Worm (Caenorhabditis elegans) whole organism, young adult: Measurements from ENCODE around the gene cutl-18.

Experiments used
- B0019.2 ChIP-seq: fragments of 200-800 bp; sonication (Bioruptor generic); conservative IDR thresholded peaks from 2 replicates; pipeline ENCODE4 v1.3.6; 2022; ENCODE audit warnings: missing genetic modification reagents, missing genetic modification characterization, missing compliant biosample characterization
- B0035.1 ChIP-seq: sonication (generic microtip); optimal IDR thresholded peaks from 2 replicates; lab custom pipeline; 2016; ENCODE audit warnings: missing genetic modification characterization, mild to moderate bottlenecking, missing compliant biosample characterization, missing genotype, missing genetic modification reagents
- C17E4.6 ChIP-seq: fragments of 200-800 bp; sonication (Bioruptor generic); IDR thresholded peaks from 2 replicates; pipeline ENCODE4 v1.3.6; 2022; ENCODE audit warnings: missing genetic modification reagents, missing genetic modification characterization, missing compliant biosample characterization
- F33H1.4 ChIP-seq: fragments of 200-800 bp; sonication (Bioruptor generic); IDR thresholded peaks from 2 replicates; pipeline ENCODE4 v1.3.6; 2022; ENCODE audit warnings: missing genetic modification reagents, missing genetic modification characterization, missing compliant biosample characterization
- F52B5.7 ChIP-seq: sonication (generic microtip); optimal IDR thresholded peaks from 2 replicates; lab custom pipeline; 2016; ENCODE audit warnings: mild to moderate bottlenecking, missing genetic modification characterization, missing compliant biosample characterization
- F57A8.1 ChIP-seq: fragments of 200-800 bp; sonication (Bioruptor generic); optimal IDR thresholded peaks from 2 replicates; lab custom pipeline; 2018; ENCODE audit warnings: mild to moderate bottlenecking, missing genetic modification characterization, moderate library complexity, missing compliant biosample characterization
- Y56A3A.18 ChIP-seq: fragments of 200-800 bp; sonication (Bioruptor generic); IDR thresholded peaks from 2 replicates; pipeline ENCODE4 v1.3.6; 2022; ENCODE audit warnings: missing genetic modification reagents, missing genetic modification characterization, missing compliant biosample characterization
- Y79H2A.3 ChIP-seq: fragments of 200-800 bp; sonication (Bioruptor generic); conservative IDR thresholded peaks from 2 replicates; pipeline ENCODE4 v1.3.6; 2022; ENCODE audit warnings: missing genetic modification reagents, missing genetic modification characterization, missing compliant biosample characterization
- Y95B8A.8 ChIP-seq: fragments of 200-800 bp; sonication (Bioruptor generic); IDR thresholded peaks from 2 replicates; pipeline ENCODE4 v1.3.6; 2022; ENCODE audit warnings: missing genetic modification reagents, missing genetic modification characterization, missing compliant biosample characterization
- ama-1 ChIP-seq, 3 experiments: fragments of 150-350 bp in 1 of 3; sonication (generic microtip) in 2 of 3; optimal IDR thresholded peaks; 2 replicates each; lab custom pipeline; 2014 to 2018; ENCODE audit warnings: missing biosample characterization in 2 of 3, missing genetic modification characterization in 2 of 3, missing genetic modification reagents in 2 of 3
- aptf-2 ChIP-seq: fragments of 200-800 bp; sonication (Bioruptor generic); conservative IDR thresholded peaks from 2 replicates; pipeline ENCODE4 v1.3.6; 2022; ENCODE audit warnings: missing genetic modification reagents, missing genetic modification characterization, missing compliant biosample characterization
- athp-1 ChIP-seq: sonication (generic microtip); optimal IDR thresholded peaks from 2 replicates; lab custom pipeline; 2017; ENCODE audit warnings: mild to moderate bottlenecking, missing genetic modification characterization, missing compliant biosample characterization
- ccch-3 ChIP-seq: fragments of 200-800 bp; sonication (Bioruptor generic); optimal IDR thresholded peaks from 2 replicates; lab custom pipeline; 2018; ENCODE audit warnings: mild to moderate bottlenecking, missing genetic modification characterization, missing compliant biosample characterization
- ceh-27 ChIP-seq: fragments of 200-800 bp; sonication (Bioruptor generic); optimal IDR thresholded peaks from 2 replicates; lab custom pipeline; 2018; ENCODE audit warnings: mild to moderate bottlenecking, missing genetic modification characterization, moderate library complexity, missing compliant biosample characterization
- ceh-91 ChIP-seq: fragments of 200-800 bp; sonication (Bioruptor generic); IDR thresholded peaks from 2 replicates; pipeline ENCODE4 v1.3.6; 2022; ENCODE audit warnings: missing genetic modification reagents, missing genetic modification characterization, missing compliant biosample characterization
- die-1 ChIP-seq: sonication (generic microtip); optimal IDR thresholded peaks from 2 replicates; lab custom pipeline; 2016; ENCODE audit warnings: missing genotype, mild to moderate bottlenecking, missing genetic modification characterization, missing compliant biosample characterization
- dpff-1 ChIP-seq: sonication (generic microtip); optimal IDR thresholded peaks from 2 replicates; lab custom pipeline; 2017; ENCODE audit warnings: mild to moderate bottlenecking, missing genetic modification characterization, missing compliant biosample characterization
- egl-18 ChIP-seq: fragments of 200-800 bp; sonication (Bioruptor generic); IDR thresholded peaks from 2 replicates; pipeline ENCODE4 v1.3.6; 2022; ENCODE audit warnings: missing genetic modification reagents, missing genetic modification characterization, missing compliant biosample characterization
- fkh-3 ChIP-seq: sonication (generic microtip); optimal IDR thresholded peaks from 2 replicates; lab custom pipeline; 2016; ENCODE audit warnings: mild to moderate bottlenecking, missing genetic modification characterization, missing compliant biosample characterization
- hrde-1 ChIP-seq: sonication (generic microtip); optimal IDR thresholded peaks from 2 replicates; lab custom pipeline; 2016; ENCODE audit warnings: missing genetic modification characterization, mild to moderate bottlenecking, missing compliant biosample characterization, moderate library complexity, missing genotype, missing genetic modification reagents, borderline replicate concordance
- let-526 ChIP-seq: fragments of 200-800 bp; sonication (Bioruptor generic); IDR thresholded peaks from 2 replicates; pipeline ENCODE4 v1.3.6; 2022; ENCODE audit warnings: missing genetic modification reagents, missing genetic modification characterization, missing compliant biosample characterization
- let-607 ChIP-seq, 2 experiments: fragments of 200-800 bp in 1 of 2; sonication (Bioruptor generic) in 1 of 2; sonication (generic microtip) in 1 of 2; optimal IDR thresholded peaks; 2 replicates each; lab custom pipeline; 2016 to 2018; ENCODE audit warnings: mild to moderate bottlenecking in 2 of 2, missing compliant biosample characterization in 2 of 2, missing genetic modification characterization in 2 of 2, moderate library complexity in 2 of 2, missing genotype in 1 of 2
- lsl-1 ChIP-seq: fragments of 200-800 bp; sonication (Bioruptor generic); optimal IDR thresholded peaks from 2 replicates; lab custom pipeline; 2018; ENCODE audit warnings: mild to moderate bottlenecking, missing genetic modification characterization, moderate library complexity, missing compliant biosample characterization
- madf-6 ChIP-seq: fragments of 200-800 bp; sonication (Bioruptor generic); IDR thresholded peaks from 2 replicates; pipeline ENCODE4 v1.3.6; 2022; ENCODE audit warnings: missing genetic modification reagents, missing genetic modification characterization, missing compliant biosample characterization
- mes-4 ChIP-seq: sonication (generic microtip); optimal IDR thresholded peaks from 2 replicates; lab custom pipeline; 2016; ENCODE audit warnings: missing genotype, missing genetic modification characterization, missing compliant biosample characterization
- nfya-1 ChIP-seq: sonication (generic microtip); optimal IDR thresholded peaks from 2 replicates; lab custom pipeline; 2017; ENCODE audit warnings: antibody characterized with exemption, missing compliant biosample characterization, missing genetic modification characterization, borderline replicate concordance; ENCODE audit not compliant: insufficient read depth
- nfyb-1 ChIP-seq: fragments of 200-800 bp; sonication (Bioruptor generic); IDR thresholded peaks from 2 replicates; pipeline ENCODE4 v1.3.6; 2022; ENCODE audit warnings: missing genetic modification reagents, missing genetic modification characterization, missing compliant biosample characterization
- nhr-120 ChIP-seq: fragments of 200-800 bp; sonication (Bioruptor generic); IDR thresholded peaks from 2 replicates; pipeline ENCODE4 v1.3.6; 2022; ENCODE audit warnings: missing genetic modification characterization, missing compliant biosample characterization
- nhr-80 ChIP-seq: sonication (generic microtip); optimal IDR thresholded peaks from 2 replicates; lab custom pipeline; 2016; ENCODE audit warnings: missing genetic modification characterization, missing compliant biosample characterization
- nhr-90 ChIP-seq: sonication (generic microtip); optimal IDR thresholded peaks from 2 replicates; lab custom pipeline; 2016; ENCODE audit warnings: missing genotype, mild to moderate bottlenecking, missing genetic modification characterization, missing compliant biosample characterization
- rec-8 ChIP-seq, 2 experiments: sonication (generic microtip); optimal IDR thresholded peaks; 2 replicates each; lab custom pipeline; 2016; ENCODE audit warnings: mild to moderate bottlenecking in 2 of 2, missing genetic modification characterization in 2 of 2, missing genetic modification reagents in 2 of 2, missing genotype in 2 of 2, missing biosample characterization in 1 of 2, missing compliant biosample characterization in 1 of 2, moderate library complexity in 1 of 2
- sdz-38 ChIP-seq: sonication (generic microtip); optimal IDR thresholded peaks from 2 replicates; lab custom pipeline; 2016; ENCODE audit warnings: missing genotype, missing genetic modification characterization, missing compliant biosample characterization
- snpc-1.3 ChIP-seq: sonication (generic microtip); optimal IDR thresholded peaks from 2 replicates; lab custom pipeline; 2017; ENCODE audit warnings: missing genetic modification characterization, mild to moderate bottlenecking, missing compliant biosample characterization, antibody characterized with exemption, moderate library complexity, missing genotype, missing genetic modification reagents; ENCODE audit not compliant: insufficient read depth
- unc-62 ChIP-seq: fragments of 150-350 bp; optimal IDR thresholded peaks from 2 replicates; lab custom pipeline; 2014; ENCODE audit warnings: missing biosample characterization, missing genetic modification reagents, missing genetic modification characterization
- xnd-1 ChIP-seq: sonication (generic microtip); optimal IDR thresholded peaks from 2 replicates; lab custom pipeline; 2016; ENCODE audit warnings: missing genotype, missing genetic modification reagents, missing genetic modification characterization, missing compliant biosample characterization
- ztf-26 ChIP-seq: sonication (generic microtip); optimal IDR thresholded peaks from 2 replicates; lab custom pipeline; 2017; ENCODE audit warnings: missing genetic modification characterization, missing compliant biosample characterization

The cutl-18 gene

ce11 chrV:11326914-11327367 is 10.2 kb upstream of the cutl-18 start, which contains the start of gene tmed-10 (continued):
- TF ChIP-seq snpc-1.3 (tag; lab: Kevin White, UChicago) (no peak), ccch-3 (no peak), B0019.2 (GFP tag; lab: Robert Waterston, UW) (peak; percentile 38; the same call in 1 of the 2 replicates), ztf-26 (tag; lab: Kevin White, UChicago) (no peak), nhr-90 (tag; lab: Kevin White, UChicago) (no peak), mes-4 (tag; lab: Kevin White, UChicago) (no peak), ceh-91 (GFP tag; lab: Robert Waterston, UW) (peak; percentile 78), unc-62 (GFP tag; lab: Kevin White, UChicago) (no peak), xnd-1 (tag; lab: Kevin White, UChicago) (no peak), fkh-3 (tag; lab: Kevin White, UChicago) (no peak), Y95B8A.8 (GFP tag; lab: Robert Waterston, UW) (no peak), B0035.1 (tag; lab: Kevin White, UChicago) (no peak), hrde-1 (no peak), rec-8 (tag; optimal IDR thresholded peaks at IDR 0.05; lab: Kevin White, UChicago) (no peak), ceh-27 (GFP tag; lab: Kevin White, UChicago) (peak; percentile 15), C17E4.6 (GFP tag; lab: Robert Waterston, UW) (no peak), nhr-120 (GFP tag; lab: Robert Waterston, UW) (no peak), let-607 (tag; optimal IDR thresholded peaks at IDR 0.05; lab: Kevin White, UChicago) (peak; percentile 93 to 94), F52B5.7 (tag; lab: Kevin White, UChicago) (no peak), Y56A3A.18 (GFP tag; lab: Robert Waterston, UW) (no peak), athp-1 (tag; lab: Kevin White, UChicago) (no peak), Y79H2A.3 (GFP tag; lab: Robert Waterston, UW) (0 out of 2 replicates have a peak, but pooled peaks have one; percentile 37), nfya-1 (tag; lab: Kevin White, UChicago) (no peak), let-526 (GFP tag; lab: Robert Waterston, UW) (no peak), sdz-38 (tag; lab: Kevin White, UChicago) (no peak), F57A8.1 (GFP tag; lab: Kevin White, UChicago) (no peak), egl-18 (no peak), F33H1.4 (GFP tag; lab: Robert Waterston, UW) (peak; percentile 55), die-1 (tag; lab: Kevin White, UChicago) (no peak)

ce11 chrV:11323720-11324119 is 7.0 kb upstream of the cutl-18 start, which contains the start of gene str-141:
Gene str-141, minus strand, starts transcription at chrV:11323820.
- TF ChIP-seq madf-6 (GFP tag; lab: Robert Waterston, UW) (peak; percentile 48; the same call in 1 of the 2 replicates), nfyb-1 (0 out of 2 replicates have a peak, but pooled peaks have one; percentile 43), lsl-1 (GFP tag; lab: Kevin White, UChicago) (no peak), aptf-2 (GFP tag; lab: Robert Waterston, UW) (no peak), ama-1 (optimal IDR thresholded peaks at IDR 0.05; lab: Kevin White, UChicago) (no peak), ama-1 (GFP tag; optimal IDR thresholded peaks at IDR 0.05; lab: Kevin White, UChicago) (peak in 1 of 2 experiments; percentile 14)
- TF ChIP-seq, all 124 proteins: peak for 3

- TF ChIP-seq nhr-80 (tag; lab: Kevin White, UChicago) (peak; percentile 39), dpff-1 (tag; lab: Kevin White, UChicago) (no peak)
These were observed 5.0 kb upstream of the cutl-18 start, which contains the start of gene F47G9.4 for ce11 chrV:11321719-11322118. Gene F47G9.4, minus strand, starts transcription at chrV:11321816.
